Worm (Caenorhabditis elegans) whole organism, early embryonic: ENCODE data around the gene srj-4.

Experiments used
- B0310.2 ChIP-seq: sonication (generic microtip); optimal IDR thresholded peaks from 2 replicates; lab custom pipeline; 2016; ENCODE audit warnings: mild to moderate bottlenecking, missing genetic modification characterization, missing compliant biosample characterization
- F13C5.2 ChIP-seq: sonication (generic microtip); optimal IDR thresholded peaks from 2 replicates; lab custom pipeline; 2017; ENCODE audit warnings: mild to moderate bottlenecking, missing genetic modification characterization, inconsistent platforms, missing compliant biosample characterization
- ama-1 ChIP-seq: fragments of 150-350 bp; optimal IDR thresholded peaks from 2 replicates; lab custom pipeline; 2014
- ceh-13 ChIP-seq: fragments of 200-800 bp; sonication (Bioruptor generic); optimal IDR thresholded peaks from 2 replicates; lab custom pipeline; 2018; ENCODE audit warnings: mild to moderate bottlenecking, missing genetic modification characterization, missing compliant biosample characterization
- ceh-36 ChIP-seq: sonication (generic microtip); optimal IDR thresholded peaks from 2 replicates; lab custom pipeline; 2016; ENCODE audit warnings: missing genetic modification characterization, inconsistent platforms, missing compliant biosample characterization
- flt-1 ChIP-seq: fragments of 200-800 bp; sonication (Bioruptor generic); IDR thresholded peaks from 2 replicates; pipeline ENCODE4 v1.3.6; 2022; ENCODE audit warnings: missing genetic modification characterization, missing compliant biosample characterization
- hmbx-1 ChIP-seq: sonication (generic microtip); optimal IDR thresholded peaks from 2 replicates; lab custom pipeline; 2016; ENCODE audit warnings: mild to moderate bottlenecking, missing genetic modification characterization, missing compliant biosample characterization
- hmg-4 ChIP-seq: fragments of 200-800 bp; sonication (Bioruptor generic); optimal IDR thresholded peaks from 2 replicates; lab custom pipeline; 2018; ENCODE audit warnings: mild to moderate bottlenecking, missing genetic modification characterization, missing compliant biosample characterization
- hnd-1 ChIP-seq: sonication (generic microtip); optimal IDR thresholded peaks from 2 replicates; lab custom pipeline; 2016; ENCODE audit warnings: missing genetic modification characterization, missing compliant biosample characterization
- scrt-1 ChIP-seq: fragments of 200-800 bp; sonication (Bioruptor generic); IDR thresholded peaks from 2 replicates; pipeline ENCODE4 v1.3.6; 2022; ENCODE audit warnings: missing genetic modification characterization, missing compliant biosample characterization
- sea-1 ChIP-seq: fragments of 200-800 bp; sonication (Bioruptor generic); conservative IDR thresholded peaks from 2 replicates; pipeline ENCODE4 v1.3.6; 2022; ENCODE audit warnings: missing genetic modification characterization, missing compliant biosample characterization
- tbx-37 ChIP-seq: fragments of 200-800 bp; sonication (Bioruptor generic); conservative IDR thresholded peaks from 2 replicates; pipeline ENCODE4 v1.3.6; 2022; ENCODE audit warnings: missing genetic modification reagents, missing genetic modification characterization, missing compliant biosample characterization
- tra-4 ChIP-seq: sonication (generic microtip); optimal IDR thresholded peaks from 2 replicates; lab custom pipeline; 2017; ENCODE audit warnings: missing genetic modification characterization, missing compliant biosample characterization

DNA sequence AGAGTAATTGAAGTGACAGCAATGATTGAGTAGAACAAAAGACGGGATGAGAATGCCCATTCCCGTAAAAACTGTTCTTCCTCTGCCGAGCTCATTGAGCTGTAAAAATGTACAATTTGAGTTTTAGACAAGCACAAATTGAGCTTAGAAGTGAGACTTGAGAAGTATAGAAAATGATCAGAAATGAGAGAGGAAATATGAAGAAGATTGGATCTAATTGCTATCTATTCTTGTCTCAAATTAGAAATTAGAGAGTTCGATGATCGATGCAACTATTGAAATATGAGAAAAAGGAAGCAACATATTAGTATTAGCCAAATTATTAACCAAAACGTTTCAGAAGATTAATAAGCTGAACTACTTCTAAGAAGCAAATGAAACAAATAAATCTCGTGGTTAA, 7.1 kb downstream of the srj-4 start, which contains the start of gene ZK863.1:
- TF ChIP-seq hmg-4 (no peak), tbx-37 (GFP tag; lab: Robert Waterston, UW) (no peak), sea-1 (GFP tag; lab: Robert Waterston, UW) (no peak), ama-1 (lab: Kevin White, UChicago) (no peak), tra-4 (tag; lab: Kevin White, UChicago) (no peak), flt-1 (GFP tag; lab: Robert Waterston, UW) (no peak), F13C5.2 (no peak), hmbx-1 (no peak), B0310.2 (tag; lab: Kevin White, UChicago) (no peak), hnd-1 (no peak), ceh-36 (tag; lab: Kevin White, UChicago) (no peak), scrt-1 (GFP tag; lab: Robert Waterston, UW) (no peak), ceh-13 (GFP tag; lab: Kevin White, UChicago) (no peak)
